Worm (Caenorhabditis elegans) whole organism, L4/young adult: ENCODE measurements around the gene Y72A10A.1.

ENCODE experiments used
- W03F9.2 ChIP-seq: fragments of 150-350 bp; optimal IDR thresholded peaks from 2 replicates; lab custom pipeline; 2014; ENCODE audit warnings: missing biosample characterization, missing genetic modification characterization
- dao-5 ChIP-seq: sonication (generic microtip); optimal IDR thresholded peaks from 2 replicates; lab custom pipeline; 2016; ENCODE audit warnings: missing genotype, missing genetic modification characterization, moderate library complexity, missing compliant biosample characterization

DNA sequence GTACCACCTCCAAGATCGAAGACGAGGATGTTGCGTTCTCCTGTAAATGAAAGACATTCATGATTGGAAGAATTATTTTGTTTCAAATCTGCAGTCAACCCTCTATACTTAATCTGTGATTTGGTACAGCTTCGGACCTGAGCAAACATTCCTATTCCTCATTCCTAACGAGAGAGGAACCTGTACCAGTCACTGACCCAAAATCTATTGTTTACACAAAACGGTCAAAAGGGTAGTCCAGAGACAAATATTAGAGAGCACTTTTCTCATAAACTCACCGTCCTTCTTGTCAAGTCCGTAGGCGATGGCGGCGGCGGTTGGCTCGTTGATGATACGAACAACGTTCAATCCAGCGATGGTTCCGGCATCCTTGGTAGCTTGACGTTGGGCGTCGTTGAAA, 47.4 kb downstream of the Y72A10A.1 start:
- no peak for TF ChIP-seq dao-5 (tag; lab: Kevin White, UChicago)
- TF ChIP-seq W03F9.2: no peak
